Fruit fly (Drosophila melanogaster): ENCODE results near the gene mtm.
A peak's percentile ranks its signal among the peaks of the same experiment; 100 is the strongest.

Gene mtm

DNA sequence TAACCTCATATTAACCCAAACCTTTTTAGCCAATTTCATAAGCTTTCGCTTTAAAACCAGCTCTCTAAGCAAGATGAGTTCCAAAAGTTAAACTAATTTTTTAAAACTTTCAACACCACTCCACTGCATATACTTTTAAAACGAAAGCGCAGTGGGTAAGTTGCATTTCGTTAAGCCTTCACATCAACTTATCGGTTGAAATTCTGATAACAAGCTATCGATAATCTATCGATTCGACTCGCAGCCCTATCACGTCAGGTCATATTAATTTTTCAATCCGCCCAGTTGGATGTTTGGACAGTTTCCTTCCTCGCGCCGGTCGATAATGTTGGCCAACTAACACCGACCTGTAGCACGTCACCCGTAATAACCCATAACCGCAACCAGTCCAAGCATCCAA lies 50.7 kb downstream of the mtm start, which contains the start of gene ifc (continued):
- TF ChIP-seq BEAF-32 (GFP tag; optimal IDR thresholded peaks at IDR 0.05) (peak; percentile 83), CG8765 (GFP tag; IDR thresholded peaks at IDR 0.05) (no peak), HLH54F (GFP tag; optimal IDR thresholded peaks at IDR 0.05) (peak; percentile 65), CG3281 (GFP tag; optimal IDR thresholded peaks at IDR 0.05) (peak; percentile 50), Atf3 (GFP tag; optimal IDR thresholded peaks at IDR 0.05) (peak; percentile 5), Meics (GFP tag; optimal IDR thresholded peaks at IDR 0.05) (peak; percentile 61), Mad (GFP tag; optimal IDR thresholded peaks at IDR 0.05) (peak; percentile 51), Rfx (GFP tag; IDR thresholded peaks at IDR 0.05) (no peak), CG17385 (GFP tag; optimal IDR thresholded peaks at IDR 0.05) (peak; percentile 35), amos (GFP tag; IDR thresholded peaks at IDR 0.05; ENCODE audit: partially characterized antibody) (no peak), sima (GFP tag; optimal IDR thresholded peaks at IDR 0.05) (no peak), CG34422 (GFP tag; IDR thresholded peaks at IDR 0.05) (no peak), cad (GFP tag; optimal IDR thresholded peaks at IDR 0.05) (no peak), Aef1 (GFP tag; IDR thresholded peaks at IDR 0.05) (no peak), Hr3 (GFP tag; optimal IDR thresholded peaks at IDR 0.05) (peak; percentile 30), pum (GFP tag; optimal IDR thresholded peaks at IDR 0.05) (peak; percentile 36), CG18599 (GFP tag; optimal IDR thresholded peaks at IDR 0.05) (peak; percentile 52), CG3995 (GFP tag; optimal IDR thresholded peaks at IDR 0.05) (peak; percentile 17), NK7.1 (GFP tag; optimal IDR thresholded peaks at IDR 0.05) (no peak), CG8388 (GFP tag; optimal IDR thresholded peaks at IDR 0.05) (peak; percentile 15), sob (GFP tag; IDR thresholded peaks at IDR 0.05) (no peak), Sry-β (GFP tag; optimal IDR thresholded peaks at IDR 0.05) (peak; percentile 12), YL-1 (GFP tag; optimal IDR thresholded peaks at IDR 0.05) (peak; percentile 69), psq (GFP tag; optimal IDR thresholded peaks at IDR 0.05) (no peak), CG1233 (GFP tag; optimal IDR thresholded peaks at IDR 0.05) (no peak), disco-r (GFP tag; optimal IDR thresholded peaks at IDR 0.05) (peak; percentile 19), p53 (GFP tag; optimal IDR thresholded peaks at IDR 0.05) (peak; percentile 49), CG12744 (GFP tag; optimal IDR thresholded peaks at IDR 0.05) (peak; percentile 39), CG4707 (GFP tag; optimal IDR thresholded peaks at IDR 0.05) (no peak), Atf6 (GFP tag; IDR thresholded peaks at IDR 0.05) (no peak), Oaz (GFP tag; IDR thresholded peaks at IDR 0.05) (no peak), schlank (tag; optimal IDR thresholded peaks at IDR 0.05) (peak; percentile 20), CG3407 (GFP tag; optimal IDR thresholded peaks at IDR 0.05) (no peak), HLHmδ (GFP tag; optimal IDR thresholded peaks at IDR 0.05) (peak; percentile 19), grau (tag; optimal IDR thresholded peaks at IDR 0.05) (peak; percentile 69), Fer2 (tag; optimal IDR thresholded peaks at IDR 0.05) (peak; percentile 10), CG14014 (GFP tag; IDR thresholded peaks at IDR 0.05) (no peak), vfl (GFP tag; optimal IDR thresholded peaks at IDR 0.05) (peak; percentile 62), CG4617 (GFP tag; optimal IDR thresholded peaks at IDR 0.05; ENCODE audit: borderline replicate concordance) (peak; percentile 61), Nf-YB (GFP tag; optimal IDR thresholded peaks at IDR 0.05) (peak; percentile 19), CG7786 (GFP tag; optimal IDR thresholded peaks at IDR 0.05) (peak; percentile 54), CrebB (tag; optimal IDR thresholded peaks at IDR 0.05) (peak; percentile 7), CG14860 (GFP tag; IDR thresholded peaks at IDR 0.05; ENCODE audit: partially characterized antibody) (no peak), NC2β (GFP tag; optimal IDR thresholded peaks at IDR 0.05) (peak; percentile 55), CG9817 (tag; optimal IDR thresholded peaks at IDR 0.05) (peak; percentile 68), CG1529 (GFP tag; optimal IDR thresholded peaks at IDR 0.05) (no peak), exex (tag; optimal IDR thresholded peaks at IDR 0.05) (peak; percentile 36), Jarid2 (GFP tag; optimal IDR thresholded peaks at IDR 0.05) (peak; percentile 46), CG30403 (GFP tag; optimal IDR thresholded peaks at IDR 0.05) (peak; percentile 68), CG2889 (GFP tag; IDR thresholded peaks at IDR 0.05) (no peak), phol (tag; optimal IDR thresholded peaks at IDR 0.05) (peak; percentile 77), ind (GFP tag; optimal IDR thresholded peaks at IDR 0.05) (peak; percentile 55)

Data from whole organism, embryonic.